Fruit fly (Drosophila melanogaster) whole organism, embryonic: Measurements from ENCODE around the gene CG3434.
A peak's percentile ranks its signal among the peaks of the same experiment; 100 is the strongest.

ENCODE experiments used
- BEAF-32 ChIP-seq: fragments of 200-800 bp; sonication (Bioruptor generic); optimal IDR thresholded peaks from 3 replicates; lab custom pipeline; 2017; ENCODE audit warnings: missing biosample characterization, missing genetic modification characterization, mild to moderate bottlenecking, moderate library complexity, missing genetic modification reagents
- Bgb ChIP-seq: fragments of 200-800 bp; sonication (Bioruptor generic); IDR thresholded peaks from 2 replicates; pipeline ENCODE4 v1.3.6; 2022; ENCODE audit warnings: missing biosample characterization, missing genetic modification characterization; ENCODE audit not compliant: partially characterized antibody
- CG15479 ChIP-seq: fragments of 200-800 bp; sonication (Bioruptor generic); optimal IDR thresholded peaks from 3 replicates; lab custom pipeline; 2019; ENCODE audit warnings: missing biosample characterization, mild to moderate bottlenecking, missing genetic modification characterization, moderate library complexity
- CG17328 ChIP-seq: fragments of 200-800 bp; sonication (Bioruptor generic); IDR thresholded peaks from 2 replicates; pipeline ENCODE4 v1.3.6; 2022; ENCODE audit warnings: missing biosample characterization, missing genetic modification characterization
- CG2199 ChIP-seq: fragments of 200-800 bp; sonication (Bioruptor generic); IDR thresholded peaks from 3 replicates; pipeline ENCODE4 v1.3.6; 2022; ENCODE audit warnings: missing biosample characterization, missing genetic modification characterization
- CG2202 ChIP-seq: fragments of 200-800 bp; sonication (Bioruptor generic); optimal IDR thresholded peaks from 2 replicates; lab custom pipeline; 2018; ENCODE audit warnings: missing biosample characterization, mild to moderate bottlenecking, missing genetic modification characterization
- CG2889 ChIP-seq: fragments of 200-800 bp; sonication (Bioruptor generic); IDR thresholded peaks from 3 replicates; pipeline ENCODE4 v1.3.6; 2022; ENCODE audit warnings: missing biosample characterization, missing genetic modification characterization
- CG33213 ChIP-seq: fragments of 200-800 bp; sonication (Bioruptor generic); optimal IDR thresholded peaks from 3 replicates; lab custom pipeline; 2016; ENCODE audit warnings: missing biosample characterization, missing genetic modification characterization
- CG34224 ChIP-seq: fragments of 200-800 bp; sonication (Bioruptor generic); IDR thresholded peaks from 3 replicates; pipeline ENCODE4 v1.3.6; 2022; ENCODE audit warnings: missing biosample characterization, missing genetic modification characterization; ENCODE audit not compliant: partially characterized antibody
- CG3726 ChIP-seq: fragments of 200-800 bp; sonication (Bioruptor generic); IDR thresholded peaks from 3 replicates; pipeline ENCODE4, ENCODE4 v1.3.6; 2022; ENCODE audit warnings: missing biosample characterization, missing genetic modification characterization
- CG43689 ChIP-seq: fragments of 200-800 bp; sonication (Bioruptor generic); IDR thresholded peaks from 2 replicates; pipeline ENCODE4 v1.3.6; 2022; ENCODE audit warnings: missing biosample characterization, missing genetic modification characterization
- CG4854 ChIP-seq: fragments of 200-800 bp; sonication (Bioruptor generic); optimal IDR thresholded peaks from 2 replicates; lab custom pipeline; 2016; ENCODE audit warnings: missing biosample characterization, missing genetic modification characterization, inconsistent platforms
- CG6813 ChIP-seq: fragments of 200-800 bp; sonication (Bioruptor generic); optimal IDR thresholded peaks from 2 replicates; lab custom pipeline; 2017; ENCODE audit warnings: missing biosample characterization, missing genetic modification characterization, mild to moderate bottlenecking, moderate library complexity, missing genetic modification reagents
- CG7556 ChIP-seq: fragments of 200-800 bp; sonication (Bioruptor generic); optimal IDR thresholded peaks from 2 replicates; lab custom pipeline; 2017; ENCODE audit warnings: missing biosample characterization, mild to moderate bottlenecking, missing genetic modification characterization
- CG7839 ChIP-seq: fragments of 200-800 bp; sonication (Bioruptor generic); optimal IDR thresholded peaks from 3 replicates; lab custom pipeline; 2018; ENCODE audit warnings: missing biosample characterization, mild to moderate bottlenecking, missing genetic modification characterization, moderate library complexity
- CoRest ChIP-seq: fragments of 200-800 bp; sonication (Bioruptor generic); optimal IDR thresholded peaks from 3 replicates; lab custom pipeline; 2018; ENCODE audit warnings: missing biosample characterization, mild to moderate bottlenecking, missing genetic modification characterization, moderate library complexity
- Dip3 ChIP-seq: fragments of 200-800 bp; sonication (Bioruptor generic); optimal IDR thresholded peaks from 3 replicates; lab custom pipeline; 2016; ENCODE audit warnings: missing biosample characterization, missing genetic modification characterization
- Dll ChIP-seq: fragments of 200-800 bp; sonication (Bioruptor generic); IDR thresholded peaks from 4 replicates; pipeline ENCODE4 v1.3.6; 2022; ENCODE audit warnings: missing biosample characterization, missing genetic modification characterization; ENCODE audit not compliant: partially characterized antibody
- Dp ChIP-seq: fragments of 200-800 bp; sonication (Bioruptor generic); optimal IDR thresholded peaks from 2 replicates; lab custom pipeline; 2018; ENCODE audit warnings: missing biosample characterization, mild to moderate bottlenecking, missing genetic modification characterization, moderate library complexity
- Dref ChIP-seq: fragments of 200-800 bp; sonication (Bioruptor generic); IDR thresholded peaks from 2 replicates; pipeline ENCODE4 v1.3.6; 2022; ENCODE audit warnings: missing biosample characterization, missing genetic modification characterization
- Fer1 ChIP-seq: fragments of 200-800 bp; sonication (Bioruptor generic); optimal IDR thresholded peaks from 2 replicates; lab custom pipeline; 2017; ENCODE audit warnings: missing biosample characterization, mild to moderate bottlenecking, missing genetic modification characterization
- HmgZ ChIP-seq: fragments of 200-800 bp; sonication (Bioruptor generic); optimal IDR thresholded peaks from 2 replicates; lab custom pipeline; 2018; ENCODE audit warnings: missing biosample characterization, mild to moderate bottlenecking, missing genetic modification characterization
- Hr51 ChIP-seq, 2 experiments: fragments of 200-800 bp; sonication (Bioruptor generic); optimal IDR thresholded peaks; 2 replicates in 1 of 2; 3 replicates in 1 of 2; lab custom pipeline; 2016 to 2018; ENCODE audit warnings: missing biosample characterization in 2 of 2, missing genetic modification characterization in 2 of 2, mild to moderate bottlenecking in 1 of 2, moderate library complexity in 1 of 2
- MESR4 ChIP-seq: fragments of 200-800 bp; sonication (Bioruptor generic); optimal IDR thresholded peaks from 2 replicates; lab custom pipeline; 2018; ENCODE audit warnings: missing biosample characterization, mild to moderate bottlenecking, missing genetic modification characterization, moderate library complexity
- Mes4 ChIP-seq: fragments of 200-800 bp; sonication (Bioruptor generic); optimal IDR thresholded peaks from 2 replicates; lab custom pipeline; 2016; ENCODE audit warnings: missing biosample characterization, missing genetic modification characterization
- NFAT ChIP-seq: fragments of 200-800 bp; sonication (Bioruptor generic); IDR thresholded peaks from 2 replicates; pipeline ENCODE4 v1.3.6; 2022; ENCODE audit warnings: missing biosample characterization, missing genetic modification characterization
- PHDP ChIP-seq: fragments of 200-800 bp; sonication (Bioruptor generic); optimal IDR thresholded peaks from 3 replicates; lab custom pipeline; 2018; ENCODE audit warnings: missing biosample characterization, mild to moderate bottlenecking, missing genetic modification characterization, moderate library complexity
- Rfx ChIP-seq: fragments of 200-800 bp; sonication (Bioruptor generic); IDR thresholded peaks from 2 replicates; pipeline ENCODE4 v1.3.6; 2022; ENCODE audit warnings: missing biosample characterization, missing genetic modification characterization
- Sin3A ChIP-seq: fragments of >200 bp; optimal IDR thresholded peaks from 2 replicates; lab custom pipeline; 2018
- Taf1 ChIP-seq: fragments of 200-800 bp; sonication (Bioruptor generic); IDR thresholded peaks from 2 replicates; pipeline ENCODE4 v1.3.6; 2022; ENCODE audit warnings: missing biosample characterization, missing genetic modification characterization
- ap ChIP-seq: fragments of 200-800 bp; sonication (Bioruptor generic); IDR thresholded peaks from 2 replicates; pipeline ENCODE4 v1.3.6; 2022; ENCODE audit warnings: missing biosample characterization, missing genetic modification characterization
- bab2 ChIP-seq: fragments of 200-800 bp; sonication (Bioruptor generic); optimal IDR thresholded peaks from 2 replicates; lab custom pipeline; 2016; ENCODE audit warnings: missing biosample characterization, missing genetic modification characterization
- bowl ChIP-seq: fragments of 200-800 bp; sonication (Bioruptor generic); IDR thresholded peaks from 2 replicates; pipeline ENCODE4 v1.3.6; 2022; ENCODE audit warnings: missing biosample characterization, missing genetic modification characterization
- chn ChIP-seq: fragments of 200-800 bp; sonication (Bioruptor generic); optimal IDR thresholded peaks from 2 replicates; lab custom pipeline; 2016; ENCODE audit warnings: missing biosample characterization, missing genetic modification characterization
- disco-r ChIP-seq: fragments of 200-800 bp; sonication (Bioruptor generic); optimal IDR thresholded peaks from 2 replicates; lab custom pipeline; 2016; ENCODE audit warnings: missing biosample characterization, missing genetic modification characterization
- dpn ChIP-seq, 2 experiments: fragments of 200-800 bp; sonication (Bioruptor generic); optimal IDR thresholded peaks; 3 replicates each; lab custom pipeline; 2016; ENCODE audit warnings: missing biosample characterization in 2 of 2, missing genetic modification characterization in 2 of 2
- fd64A ChIP-seq: fragments of 200-800 bp; sonication (Bioruptor generic); optimal IDR thresholded peaks from 3 replicates; lab custom pipeline; 2018; ENCODE audit warnings: missing biosample characterization, mild to moderate bottlenecking, missing genetic modification characterization
- fu2 ChIP-seq: fragments of 200-800 bp; sonication (Bioruptor generic); optimal IDR thresholded peaks from 2 replicates; lab custom pipeline; 2016; ENCODE audit warnings: missing biosample characterization, missing genetic modification characterization
- gem ChIP-seq: fragments of 200-800 bp; sonication (Bioruptor generic); optimal IDR thresholded peaks from 2 replicates; lab custom pipeline; 2019; ENCODE audit warnings: missing biosample characterization, mild to moderate bottlenecking, missing genetic modification characterization, moderate library complexity
- hth ChIP-seq: fragments of >200 bp; optimal IDR thresholded peaks from 2 replicates; lab custom pipeline; 2017; ENCODE audit warnings: inconsistent platforms
- ken ChIP-seq: fragments of 200-800 bp; sonication (Bioruptor generic); IDR thresholded peaks from 3 replicates; pipeline ENCODE4 v1.3.6; 2022; ENCODE audit warnings: missing biosample characterization, missing genetic modification characterization
- lbe ChIP-seq: fragments of 200-800 bp; sonication (Bioruptor generic); optimal IDR thresholded peaks from 2 replicates; lab custom pipeline; 2016; ENCODE audit warnings: missing biosample characterization, mild to moderate bottlenecking, missing genetic modification characterization
- onecut ChIP-seq: fragments of 200-800 bp; sonication (Bioruptor generic); IDR thresholded peaks from 2 replicates; pipeline ENCODE4 v1.3.6; 2022; ENCODE audit warnings: missing biosample characterization, missing genetic modification characterization
- pfk ChIP-seq: fragments of 200-800 bp; sonication (Bioruptor generic); optimal IDR thresholded peaks from 2 replicates; lab custom pipeline; 2018; ENCODE audit warnings: missing biosample characterization, mild to moderate bottlenecking, missing genetic modification characterization, moderate library complexity
- pita ChIP-seq: fragments of 200-800 bp; sonication (Bioruptor generic); optimal IDR thresholded peaks from 2 replicates; lab custom pipeline; 2017; ENCODE audit warnings: missing biosample characterization, mild to moderate bottlenecking, missing genetic modification characterization
- pros ChIP-seq: fragments of 200-800 bp; sonication (Bioruptor generic); optimal IDR thresholded peaks from 3 replicates; lab custom pipeline; 2019; ENCODE audit warnings: missing biosample characterization, mild to moderate bottlenecking, missing genetic modification characterization, moderate library complexity
- stwl ChIP-seq: fragments of 200-800 bp; sonication (Bioruptor generic); optimal IDR thresholded peaks from 3 replicates; lab custom pipeline; 2018; ENCODE audit warnings: missing biosample characterization, mild to moderate bottlenecking, missing genetic modification characterization, moderate library complexity
- tin ChIP-seq: fragments of 200-800 bp; sonication (Bioruptor generic); optimal IDR thresholded peaks from 3 replicates; lab custom pipeline; 2016; ENCODE audit warnings: missing biosample characterization, missing genetic modification characterization
- unc-4 ChIP-seq: fragments of 200-800 bp; sonication (Bioruptor generic); IDR thresholded peaks from 2 replicates; pipeline ENCODE4 v1.3.6; 2022; ENCODE audit warnings: missing biosample characterization, missing genetic modification characterization; ENCODE audit not compliant: partially characterized antibody
- yki ChIP-seq: fragments of >200 bp; optimal IDR thresholded peaks from 3 replicates; lab custom pipeline; 2018
- zfh1 ChIP-seq: fragments of 200-800 bp; sonication (Bioruptor generic); IDR thresholded peaks from 3 replicates; pipeline ENCODE4 v1.3.6; 2022; ENCODE audit warnings: missing biosample characterization, missing genetic modification characterization

The CG3434 gene

DNA sequence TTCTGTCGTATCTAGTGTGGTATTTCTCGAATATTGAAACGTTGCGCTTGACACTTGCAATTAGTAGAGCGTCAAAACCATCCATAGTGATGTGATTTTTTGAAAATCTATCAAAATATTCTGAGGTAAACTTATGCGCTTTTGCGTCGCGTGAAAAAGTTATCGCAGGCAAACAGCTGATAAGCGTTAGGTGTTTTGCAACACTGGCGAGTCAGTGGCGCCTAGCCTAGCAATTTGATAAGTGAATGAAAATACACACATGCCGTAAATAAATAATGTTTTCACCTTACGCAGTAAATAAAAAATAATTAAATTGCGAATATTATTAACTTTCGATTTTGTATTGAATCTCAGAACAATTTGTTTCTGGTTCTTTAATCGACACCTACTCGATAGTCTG, 25.3 kb downstream of the CG3434 start, which contains the start of gene CG42526 (continued):
- TF ChIP-seq Mes4 (GFP tag; lab: Kevin White, UChicago) (peak; percentile 27), stwl (peak; percentile 75), NFAT (GFP tag; lab: Robert Waterston, UW) (peak; percentile 22; the same call in 1 of the 2 replicates), CG7839 (no peak), hth (lab: Kevin White, UChicago) (no peak), CG2202 (tag; lab: Kevin White, UChicago) (no peak), CG7556 (GFP tag; lab: Kevin White, UChicago) (peak; percentile 57), BEAF-32 (GFP tag; lab: Kevin White, UChicago) (peak; percentile 66), chn (no peak), bab2 (peak; percentile 56), disco-r (no peak), Hr51 (GFP tag; optimal IDR thresholded peaks at IDR 0.05; lab: Kevin White, UChicago) (peak; percentile 28 to 50), Dip3 (GFP tag; lab: Kevin White, UChicago) (peak; percentile 56), Dp (peak; percentile 79), CoRest (tag; lab: Kevin White, UChicago) (peak; percentile 35), CG4854 (GFP tag; lab: Kevin White, UChicago) (peak; percentile 34), zfh1 (GFP tag; lab: Robert Waterston, UW) (0 out of 3 replicates have a peak, but pooled peaks have one; percentile 16), CG3726 (GFP tag; lab: Robert Waterston, UW) (no peak), CG6813 (GFP tag; lab: Kevin White, UChicago) (no peak), Bgb (GFP tag; lab: Robert Waterston, UW) (peak; percentile 62; the same call in 1 of the 2 replicates), pros (GFP tag; lab: Kevin White, UChicago) (no peak), CG17328 (GFP tag; lab: Robert Waterston, UW) (peak; percentile 46; the same call in 1 of the 2 replicates), Rfx (GFP tag; lab: Robert Waterston, UW) (peak; percentile 70), dpn (GFP tag; optimal IDR thresholded peaks at IDR 0.05; lab: Kevin White, UChicago) (peak in 1 of 2 experiments; percentile 58), ap (GFP tag; lab: Robert Waterston, UW) (0 out of 2 replicates have a peak, but pooled peaks have one; percentile 5), PHDP (peak; percentile 36), CG34224 (GFP tag; lab: Robert Waterston, UW) (peak; percentile 55; the same call in 2 of the 3 replicates), Dref (GFP tag; lab: Robert Waterston, UW) (peak; percentile 44), Dll (GFP tag; lab: Robert Waterston, UW) (peak; percentile 68), CG2889 (GFP tag; lab: Robert Waterston, UW) (0 out of 3 replicates have a peak, but pooled peaks have one; percentile 16), fd64A (GFP tag; lab: Kevin White, UChicago) (no peak), lbe (peak; percentile 36), HmgZ (tag; lab: Kevin White, UChicago) (peak; percentile 41), bowl (GFP tag; lab: Robert Waterston, UW) (no peak), unc-4 (peak; percentile 74), pfk (no peak), gem (tag; lab: Kevin White, UChicago) (peak; percentile 52), CG33213 (GFP tag; lab: Kevin White, UChicago) (peak; percentile 12), fu2 (peak; percentile 6), MESR4 (GFP tag; lab: Kevin White, UChicago) (peak; percentile 22), pita (GFP tag; lab: Kevin White, UChicago) (no peak), yki (lab: Kevin White, UChicago) (no peak), Fer1 (GFP tag; lab: Kevin White, UChicago) (peak; percentile 43), ken (GFP tag; lab: Robert Waterston, UW) (peak; percentile 54; the same call in 2 of the 3 replicates), tin (GFP tag; lab: Kevin White, UChicago) (peak; percentile 7), onecut (GFP tag; lab: Robert Waterston, UW) (no peak), Sin3A (peak; percentile 25), CG2199 (0 out of 3 replicates have a peak, but pooled peaks have one; percentile 5), CG15479 (GFP tag; lab: Kevin White, UChicago) (no peak), CG43689 (GFP tag; lab: Robert Waterston, UW) (0 out of 2 replicates have a peak, but pooled peaks have one; percentile 10), Taf1 (GFP tag; lab: Robert Waterston, UW) (no peak; the same call in 1 of the 2 replicates)
